Worm (Caenorhabditis elegans) whole organism, mixed stage, embryonic: ENCODE data around the gene T24D5.4.

Source experiments
- lsy-2 ChIP-seq: fragments of 150-350 bp; optimal IDR thresholded peaks from 2 replicates; lab custom pipeline; 2014; ENCODE audit warnings: missing biosample characterization, missing genetic modification characterization
- nhr-237 ChIP-seq: fragments of 150-350 bp; optimal IDR thresholded peaks from 2 replicates; lab custom pipeline; 2014; ENCODE audit warnings: missing biosample characterization, missing genetic modification characterization
- nhr-76 ChIP-seq: sonication (generic microtip); optimal IDR thresholded peaks from 2 replicates; lab custom pipeline; 2017; ENCODE audit warnings: missing biosample characterization, missing genetic modification characterization
- snpc-4 ChIP-seq: fragments of 150-350 bp; optimal IDR thresholded peaks from 2 replicates; lab custom pipeline; 2014; ENCODE audit warnings: missing biosample characterization, missing genetic modification characterization

DNA sequence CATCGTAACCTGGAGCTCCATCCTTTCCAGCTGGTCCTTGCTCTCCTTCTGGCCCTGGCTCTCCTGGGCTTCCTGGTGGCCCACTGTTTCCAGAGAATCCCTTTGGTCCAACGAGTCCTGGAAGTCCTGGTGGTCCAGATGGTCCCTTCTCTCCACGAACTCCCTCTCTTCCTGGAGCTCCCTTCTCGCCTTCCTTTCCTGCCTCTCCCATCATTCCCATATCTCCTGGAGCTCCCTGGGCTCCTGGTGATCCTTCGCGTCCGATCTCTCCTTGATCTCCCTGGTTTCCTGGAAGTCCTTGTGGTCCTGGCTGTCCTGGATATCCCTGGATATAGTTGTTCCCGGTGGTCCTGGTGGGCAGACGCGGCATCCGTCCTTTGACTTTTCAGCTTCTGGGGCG lies 39.3 kb downstream of the T24D5.4 start:
- no peak for TF ChIP-seq nhr-237
- no peak for TF ChIP-seq lsy-2
- no peak for TF ChIP-seq snpc-4 (tag; lab: Kevin White, UChicago)
- TF ChIP-seq nhr-76 (tag; lab: Kevin White, UChicago): no peak
